Worm (Caenorhabditis elegans) whole organism, L4 larva: ENCODE results near the gene C04F6.7.
A peak's percentile ranks its signal among the peaks of the same experiment; 100 is the strongest.

Source experiments
- D1046.2 ChIP-seq: fragments of 200-800 bp; sonication (Bioruptor generic); IDR thresholded peaks from 2 replicates; pipeline ENCODE4 v1.3.6; 2022; ENCODE audit warnings: missing genetic modification characterization, missing compliant biosample characterization
- F26F4.8 ChIP-seq: fragments of 200-800 bp; sonication (Bioruptor generic); conservative IDR thresholded peaks from 2 replicates; pipeline ENCODE4 v1.3.6; 2022; ENCODE audit warnings: missing genetic modification characterization, missing compliant biosample characterization
- T20F7.1 ChIP-seq: fragments of 200-800 bp; sonication (Bioruptor generic); optimal IDR thresholded peaks from 2 replicates; lab custom pipeline; 2018; ENCODE audit warnings: mild to moderate bottlenecking, missing genetic modification characterization, missing compliant biosample characterization
- Y5F2A.4 ChIP-seq: fragments of 200-800 bp; sonication (Bioruptor generic); optimal IDR thresholded peaks from 2 replicates; lab custom pipeline; 2018; ENCODE audit warnings: mild to moderate bottlenecking, missing genetic modification characterization, missing compliant biosample characterization
- aha-1 ChIP-seq: fragments of 150-350 bp; peaks from one replicate; lab custom pipeline; 2014; ENCODE audit warnings: missing biosample characterization, missing genetic modification characterization
- ama-1 ChIP-seq: fragments of 150-350 bp; optimal IDR thresholded peaks from 2 replicates; lab custom pipeline; 2014; ENCODE audit warnings: inconsistent platforms, mixed read lengths
- arid-1 ChIP-seq: fragments of 200-800 bp; sonication (Bioruptor generic); conservative IDR thresholded peaks from 2 replicates; pipeline ENCODE4 v1.3.6; 2022; ENCODE audit warnings: missing genetic modification reagents, missing genetic modification characterization, missing compliant biosample characterization
- ceh-62 ChIP-seq: sonication (generic microtip); optimal IDR thresholded peaks from 2 replicates; lab custom pipeline; 2017; ENCODE audit warnings: missing biosample characterization, missing genetic modification characterization
- cey-2 ChIP-seq: sonication (generic microtip); optimal IDR thresholded peaks from 3 replicates; lab custom pipeline; 2017; ENCODE audit warnings: missing genetic modification characterization, mild to moderate bottlenecking, missing compliant biosample characterization, antibody characterized with exemption, borderline replicate concordance; ENCODE audit not compliant: insufficient read depth
- daf-8 ChIP-seq: fragments of 200-800 bp; sonication (Bioruptor generic); IDR thresholded peaks from 2 replicates; pipeline ENCODE4 v1.3.6; 2022; ENCODE audit warnings: missing genetic modification characterization, missing compliant biosample characterization
- dmd-6 ChIP-seq: fragments of 200-800 bp; sonication (Bioruptor generic); IDR thresholded peaks from 2 replicates; pipeline ENCODE4 v1.3.6; 2022; ENCODE audit warnings: missing genetic modification reagents, missing genetic modification characterization, missing compliant biosample characterization
- dmd-9 ChIP-seq: fragments of 200-800 bp; sonication (Bioruptor generic); IDR thresholded peaks from 2 replicates; pipeline ENCODE4 v1.3.6; 2022; ENCODE audit warnings: missing genetic modification reagents, missing genetic modification characterization, missing compliant biosample characterization
- dpl-1 ChIP-seq: fragments of 150-350 bp; optimal IDR thresholded peaks from 2 replicates; lab custom pipeline; 2014; ENCODE audit warnings: missing biosample characterization, missing genetic modification reagents, missing genetic modification characterization
- duxl-1 ChIP-seq: sonication (generic microtip); optimal IDR thresholded peaks from 2 replicates; lab custom pipeline; 2016; ENCODE audit warnings: mild to moderate bottlenecking, missing genetic modification characterization, moderate library complexity, missing compliant biosample characterization; ENCODE audit not compliant: poor library complexity
- fkh-10 ChIP-seq: fragments of 150-350 bp; optimal IDR thresholded peaks from 2 replicates; lab custom pipeline; 2014; ENCODE audit warnings: missing biosample characterization, missing genetic modification reagents, missing genetic modification characterization
- hif-1 ChIP-seq, 2 experiments: sonication (generic microtip); optimal IDR thresholded peaks; 2 replicates each; lab custom pipeline; 2016 to 2017; ENCODE audit warnings: missing compliant biosample characterization in 2 of 2, missing genetic modification characterization in 2 of 2, missing genetic modification reagents in 2 of 2, missing genotype in 2 of 2, mild to moderate bottlenecking in 1 of 2
- hlh-11 ChIP-seq: fragments of 200-800 bp; sonication (Bioruptor generic); optimal IDR thresholded peaks from 2 replicates; lab custom pipeline; 2018; ENCODE audit warnings: mild to moderate bottlenecking, missing genetic modification characterization, missing compliant biosample characterization
- hlh-30 ChIP-seq: sonication (generic microtip); optimal IDR thresholded peaks from 2 replicates; lab custom pipeline; 2017; ENCODE audit warnings: antibody characterized with exemption, mild to moderate bottlenecking, missing genetic modification characterization, missing compliant biosample characterization; ENCODE audit not compliant: insufficient read depth
- jun-1 ChIP-seq: fragments of 150-350 bp; optimal IDR thresholded peaks from 2 replicates; lab custom pipeline; 2014; ENCODE audit warnings: missing biosample characterization, missing genetic modification reagents, missing genetic modification characterization
- lin-38 ChIP-seq: fragments of 200-800 bp; sonication (Bioruptor generic); IDR thresholded peaks from 2 replicates; pipeline ENCODE4 v1.3.6; 2022; ENCODE audit warnings: missing genetic modification reagents, missing genetic modification characterization, missing compliant biosample characterization
- lsy-2 ChIP-seq, 2 experiments: fragments of 150-350 bp in 1 of 2; sonication (generic microtip) in 1 of 2; optimal IDR thresholded peaks; 2 replicates each; lab custom pipeline; 2014 to 2017; ENCODE audit warnings: missing biosample characterization in 2 of 2, missing genetic modification characterization in 2 of 2
- madf-9 ChIP-seq: fragments of 200-800 bp; sonication (Bioruptor generic); conservative IDR thresholded peaks from 2 replicates; pipeline ENCODE4 v1.3.6; 2022; ENCODE audit warnings: missing genetic modification reagents, missing genetic modification characterization, missing compliant biosample characterization
- mdt-29 ChIP-seq: fragments of 200-800 bp; sonication (Bioruptor generic); IDR thresholded peaks from 2 replicates; pipeline ENCODE4 v1.3.6; 2022; ENCODE audit warnings: missing genetic modification reagents, missing genetic modification characterization, missing compliant biosample characterization
- mep-1 ChIP-seq: fragments of 150-350 bp; sonication (generic microtip); optimal IDR thresholded peaks from 3 replicates; lab custom pipeline; 2014; ENCODE audit warnings: missing biosample characterization, missing genetic modification characterization
- mes-2 ChIP-seq: sonication (generic microtip); optimal IDR thresholded peaks from 2 replicates; lab custom pipeline; 2016; ENCODE audit warnings: missing genotype, mild to moderate bottlenecking, missing genetic modification characterization, missing compliant biosample characterization; ENCODE audit not compliant: poor library complexity, severe bottlenecking
- nhr-11 ChIP-seq: fragments of 150-350 bp; optimal IDR thresholded peaks from 2 replicates; lab custom pipeline; 2014; ENCODE audit warnings: missing biosample characterization, missing genetic modification characterization
- nhr-111 ChIP-seq: fragments of 200-800 bp; sonication (Bioruptor generic); optimal IDR thresholded peaks from 2 replicates; lab custom pipeline; 2018; ENCODE audit warnings: mild to moderate bottlenecking, missing genetic modification characterization, missing compliant biosample characterization
- nhr-41 ChIP-seq: fragments of 200-800 bp; sonication (Bioruptor generic); IDR thresholded peaks from 2 replicates; pipeline ENCODE4 v1.3.6; 2022; ENCODE audit warnings: missing genetic modification reagents, missing genetic modification characterization, missing compliant biosample characterization
- nhr-48 ChIP-seq: sonication (generic microtip); optimal IDR thresholded peaks from 2 replicates; lab custom pipeline; 2016; ENCODE audit warnings: mild to moderate bottlenecking, missing genetic modification characterization, missing compliant biosample characterization
- nhr-77 ChIP-seq: fragments of 150-350 bp; optimal IDR thresholded peaks from 2 replicates; lab custom pipeline; 2014; ENCODE audit warnings: missing biosample characterization, missing genetic modification characterization
- php-3 ChIP-seq: fragments of 200-800 bp; sonication (Bioruptor generic); IDR thresholded peaks from 2 replicates; pipeline ENCODE4 v1.3.6; 2022; ENCODE audit warnings: missing genetic modification reagents, missing genetic modification characterization, missing compliant biosample characterization
- rbr-2 ChIP-seq: sonication (generic microtip); optimal IDR thresholded peaks from 2 replicates; lab custom pipeline; 2016; ENCODE audit warnings: missing genotype, missing genetic modification characterization, missing compliant biosample characterization
- saeg-2 ChIP-seq: fragments of 200-800 bp; sonication (Bioruptor generic); IDR thresholded peaks from 2 replicates; pipeline ENCODE4 v1.3.6; 2022; ENCODE audit warnings: missing genetic modification reagents, missing genetic modification characterization, missing compliant biosample characterization
- sdz-12 ChIP-seq: fragments of 200-800 bp; sonication (Bioruptor generic); optimal IDR thresholded peaks from 2 replicates; lab custom pipeline; 2018; ENCODE audit warnings: mild to moderate bottlenecking, missing genetic modification characterization, missing compliant biosample characterization
- skn-1 ChIP-seq: fragments of 150-350 bp; optimal IDR thresholded peaks from 2 replicates; lab custom pipeline; 2014; ENCODE audit warnings: missing biosample characterization, missing genetic modification characterization
- spr-3 ChIP-seq: fragments of 200-800 bp; sonication (Bioruptor generic); optimal IDR thresholded peaks from 2 replicates; lab custom pipeline; 2018; ENCODE audit warnings: mild to moderate bottlenecking, missing genetic modification characterization, missing compliant biosample characterization
- unc-130 ChIP-seq: sonication (generic microtip); optimal IDR thresholded peaks from 2 replicates; lab custom pipeline; 2016; ENCODE audit warnings: missing genetic modification reagents, missing genetic modification characterization, missing compliant biosample characterization
- unc-62 ChIP-seq, 3 experiments: fragments of 150-350 bp in 1 of 3; sonication (generic microtip); optimal IDR thresholded peaks in 2 of 3; peaks in 1 of 3; 1 replicate in 1 of 3; 2 replicates in 2 of 3; lab custom pipeline; 2014 to 2017; ENCODE audit warnings: missing biosample characterization in 3 of 3, missing genetic modification characterization in 3 of 3, missing genetic modification reagents in 3 of 3, missing genotype in 1 of 3
- zip-2 ChIP-seq: fragments of 150-350 bp; optimal IDR thresholded peaks from 2 replicates; lab custom pipeline; 2014; ENCODE audit warnings: missing biosample characterization, missing genetic modification characterization

The C04F6.7 gene

DNA sequence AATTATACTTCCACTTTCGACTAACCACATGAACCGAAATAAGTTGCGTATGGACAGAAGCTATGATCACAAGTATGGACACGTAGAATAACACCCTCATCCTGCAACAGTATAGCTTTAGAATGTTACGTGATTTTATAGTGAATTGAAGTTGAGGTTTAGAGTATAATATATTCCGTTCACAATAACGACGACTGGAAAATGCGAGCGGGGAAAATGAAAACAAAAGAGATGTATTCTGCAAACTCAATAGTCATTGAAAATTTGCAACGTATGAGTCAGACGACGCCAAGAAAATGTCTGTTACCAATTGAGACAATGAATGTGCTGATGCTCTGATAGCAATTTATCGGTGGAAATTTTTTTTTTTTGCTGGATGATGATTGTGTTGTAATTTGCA lies 33.6 kb downstream of the C04F6.7 start, which contains the start of gene acp-1:
Gene acp-1, minus strand, starts transcription at position 101 of the 400 bp plus-strand sequence.
- TF ChIP-seq unc-62 (GFP tag; optimal IDR thresholded peaks at IDR 0.05 in 1 of 2; lab: Kevin White, UChicago): peak in 1 of 2 experiments; percentile 43
- no peak for TF ChIP-seq unc-62 (tag; optimal IDR thresholded peaks at IDR 0.05; lab: Kevin White, UChicago)
- TF ChIP-seq nhr-11 (tag; lab: Kevin White, UChicago): no peak
- TF ChIP-seq nhr-111 (GFP tag; lab: Kevin White, UChicago): no peak

DNA sequence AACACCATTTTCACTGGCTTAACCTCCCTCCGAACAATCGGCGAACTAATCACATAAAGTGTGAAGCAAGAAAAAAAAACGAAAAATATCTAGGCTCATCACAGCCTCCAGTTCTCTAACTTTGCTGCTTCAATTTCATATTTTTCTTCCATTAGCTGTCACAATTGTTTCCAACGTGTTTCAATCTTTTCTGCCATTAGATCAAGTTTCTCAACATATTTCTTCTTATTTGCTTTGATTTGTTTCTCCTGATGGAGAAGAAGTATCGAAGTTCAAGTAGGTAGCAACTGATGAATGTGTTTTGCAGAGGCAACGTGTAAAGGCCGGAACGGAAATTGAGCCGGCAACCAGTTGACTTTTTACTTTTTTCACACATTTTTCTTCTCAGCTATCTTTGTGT lies 38.8 kb downstream of the C04F6.7 start, which contains the start of gene ZK563.7:
Gene ZK563.7, plus strand, starts transcription at position 301 of the 400 bp plus-strand sequence.
- no peak for TF ChIP-seq hlh-11 (tag; lab: Kevin White, UChicago)
- no peak for TF ChIP-seq madf-9 (GFP tag; lab: Robert Waterston, UW)
- no peak for TF ChIP-seq ama-1 (lab: Kevin White, UChicago)

DNA sequence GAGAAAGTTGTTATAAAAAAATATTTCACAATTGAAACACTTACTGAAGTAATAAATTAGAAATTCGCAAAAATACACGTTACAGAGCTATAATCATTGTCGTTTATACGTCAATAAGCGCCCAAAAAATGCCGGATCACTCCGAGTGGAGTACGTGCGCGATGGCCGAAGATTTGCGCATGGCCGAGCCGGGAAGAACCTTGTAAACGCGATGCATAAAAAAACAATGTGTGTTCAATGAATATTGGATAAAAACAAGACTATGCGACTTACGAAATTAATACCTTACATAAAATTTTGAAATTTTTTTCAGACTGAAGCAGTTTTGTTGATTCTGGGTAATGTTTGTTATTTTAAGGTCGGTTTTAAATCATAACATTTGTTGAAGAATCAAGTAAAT lies 39.9 kb downstream of the C04F6.7 start, which contains the start of gene sorf-1:
Gene sorf-1, minus strand, starts transcription at position 135 of the 400 bp plus-strand sequence.
- TF ChIP-seq hlh-30 (tag; lab: Kevin White, UChicago) (peak; percentile 39), mep-1 (tag; lab: Kevin White, UChicago) (peak; percentile 46), rbr-2 (peak; percentile 14), aha-1 (tag; lab: Kevin White, UChicago) (peak; percentile 85), ceh-62 (no peak), mdt-29 (GFP tag; lab: Robert Waterston, UW) (no peak), mes-2 (tag; lab: Kevin White, UChicago) (peak; percentile 95), dpl-1 (GFP tag; lab: Kevin White, UChicago) (peak; percentile 41), hif-1 (tag; optimal IDR thresholded peaks at IDR 0.05; lab: Kevin White, UChicago) (peak in 1 of 2 experiments; percentile 75), D1046.2 (GFP tag; lab: Robert Waterston, UW) (no peak), fkh-10 (peak; percentile 12), madf-9 (GFP tag; lab: Robert Waterston, UW) (no peak), dmd-6 (peak; percentile 38), spr-3 (GFP tag; lab: Kevin White, UChicago) (no peak), unc-130 (GFP tag; lab: Kevin White, UChicago) (peak; percentile 9)

DNA sequence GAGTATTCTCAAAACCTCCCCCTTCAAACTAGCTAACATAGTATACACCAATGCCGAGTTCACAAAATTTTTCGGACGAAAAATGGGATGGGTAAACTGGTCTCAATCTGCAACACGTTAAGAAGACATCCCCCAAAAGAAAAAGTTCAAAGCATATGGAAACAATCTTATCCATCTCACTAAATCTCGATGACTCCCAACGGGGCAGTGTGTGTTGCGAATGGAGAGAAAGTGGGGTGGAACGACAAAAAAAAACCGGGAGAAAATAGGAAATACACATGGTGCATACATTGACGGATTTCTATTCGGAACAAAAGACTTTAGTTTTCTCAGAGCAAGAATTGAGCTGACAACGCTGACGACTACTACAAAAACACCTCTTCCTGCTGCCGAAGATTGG lies 43.7 kb downstream of the C04F6.7 start:
- TF ChIP-seq lsy-2 (tag; optimal IDR thresholded peaks at IDR 0.05; lab: Kevin White, UChicago): no peak
- peak; percentile 55 for TF ChIP-seq aha-1 (tag; lab: Kevin White, UChicago)
- TF ChIP-seq, all 104 proteins: peak for 1

DNA sequence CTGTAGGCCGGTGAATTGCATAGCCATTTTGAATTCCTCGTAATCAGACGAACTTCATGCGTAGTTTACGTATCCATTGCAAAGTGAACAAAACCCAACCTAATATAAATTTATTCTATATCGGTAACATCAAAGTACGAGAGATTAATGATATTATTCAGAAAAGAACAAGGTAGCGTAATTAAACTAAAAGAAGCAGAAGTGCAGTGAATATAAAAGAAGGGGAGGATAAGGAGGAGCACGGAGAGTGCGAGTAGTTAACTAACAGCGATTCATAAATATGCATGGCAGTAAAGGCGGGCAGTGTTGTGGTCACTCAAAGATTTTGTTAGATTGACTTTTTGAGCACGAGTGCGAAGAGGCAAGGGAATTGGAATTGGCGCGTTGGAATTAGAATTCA lies 44.3 kb downstream of the C04F6.7 start, which contains the start of gene clc-3:
Gene clc-3, minus strand, starts transcription at position 101 of the 400 bp plus-strand sequence.
- TF ChIP-seq unc-62 (GFP tag; optimal IDR thresholded peaks at IDR 0.05 in 1 of 2; lab: Kevin White, UChicago) (peak in 1 of 2 experiments; percentile 62), unc-62 (tag; optimal IDR thresholded peaks at IDR 0.05; lab: Kevin White, UChicago) (no peak), dmd-9 (GFP tag; lab: Robert Waterston, UW) (no peak), Y5F2A.4 (GFP tag; lab: Kevin White, UChicago) (no peak), saeg-2 (GFP tag; lab: Robert Waterston, UW) (no peak)

DNA sequence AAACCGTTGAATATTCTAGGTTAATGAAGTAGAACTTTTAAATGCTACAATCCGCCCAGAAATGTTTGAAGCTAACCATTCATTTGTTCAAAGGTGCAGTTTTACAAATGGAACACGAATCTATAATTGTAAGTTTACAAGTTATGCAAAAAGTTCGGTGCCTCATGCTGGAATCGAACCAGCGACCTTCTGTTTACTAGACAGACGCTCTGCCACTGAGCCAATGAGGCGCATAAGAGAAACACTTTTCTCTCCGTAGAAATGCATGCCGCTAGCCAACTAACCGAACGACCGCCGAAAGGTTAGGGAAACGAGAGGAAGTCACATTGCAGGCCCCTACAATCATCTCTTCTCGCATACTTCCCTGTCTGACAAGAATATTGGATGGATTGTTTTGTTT lies 47.7 kb downstream of the C04F6.7 start:
- TF ChIP-seq dmd-9 (GFP tag; lab: Robert Waterston, UW) (no peak; the same call in 1 of the 2 replicates), nhr-77 (peak; percentile 60), sdz-12 (peak; percentile 84), cey-2 (no peak), duxl-1 (peak; percentile 65), skn-1 (tag; lab: Kevin White, UChicago) (no peak), arid-1 (GFP tag; lab: Robert Waterston, UW) (peak; percentile 94), daf-8 (GFP tag; lab: Robert Waterston, UW) (no peak), php-3 (GFP tag; lab: Robert Waterston, UW) (peak; percentile 51; the same call in 1 of the 2 replicates), lin-38 (GFP tag; lab: Robert Waterston, UW) (no peak), dmd-6 (peak; percentile 76), mep-1 (tag; lab: Kevin White, UChicago) (peak; percentile 78), jun-1 (tag; lab: Kevin White, UChicago) (peak; percentile 18), nhr-41 (peak; percentile 89), T20F7.1 (GFP tag; lab: Kevin White, UChicago) (peak; percentile 16), F26F4.8 (GFP tag; lab: Robert Waterston, UW) (peak; percentile 81), nhr-48 (peak; percentile 61), zip-2 (tag; lab: Kevin White, UChicago) (no peak)
